Worm (Caenorhabditis elegans): ENCODE results near the gene ras-1.
"Not testable (repeated sequence)": the region's sequence is repeated elsewhere in the genome, so short reads cannot be mapped to it uniquely, and the experiment has no call there.

ras-1 gene

ce11 chrII:12335430-12335829 lies 16.6 kb downstream of the ras-1 start, which contains the start of gene sre-52:
TSS of gene sre-52 (plus strand) at chrII:12335730.
- TF ChIP-seq ceh-39 (tag; optimal IDR thresholded peaks at IDR 0.05), result no peak
- TF ChIP-seq snpc-4 (tag; optimal IDR thresholded peaks at IDR 0.05), result no peak

- no peak for TF ChIP-seq tbx-8 (GFP tag; optimal IDR thresholded peaks at IDR 0.05)
- TF ChIP-seq hlh-1 (tag; optimal IDR thresholded peaks at IDR 0.05), result no peak
- TF ChIP-seq lsy-2 (tag; optimal IDR thresholded peaks at IDR 0.05), result no peak
- TF ChIP-seq mls-2 (tag; optimal IDR thresholded peaks at IDR 0.05), result no peak
- TF ChIP-seq unc-120 (tag; optimal IDR thresholded peaks at IDR 0.05; ENCODE audit: poor library complexity, severe bottlenecking), result no peak
- no peak for TF ChIP-seq flh-1 (GFP tag; optimal IDR thresholded peaks at IDR 0.05)
- no peak for TF ChIP-seq pha-4 (tag; optimal IDR thresholded peaks at IDR 0.05)
- no peak for TF ChIP-seq mab-5 (tag; optimal IDR thresholded peaks at IDR 0.05)
- TF ChIP-seq nhr-2 (tag; optimal IDR thresholded peaks at IDR 0.05), result no peak
These were observed 19.4 kb downstream of the ras-1 start, which contains the start of gene sre-54 for ce11 chrII:12332624-12333023. TSS of gene sre-54 (plus strand) at chrII:12332924.

ce11 chrII:12328994-12329393 lies 23.0 kb downstream of the ras-1 start, which contains the start of gene sre-55:
TSS of gene sre-55 (plus strand) at chrII:12329294.
- TF ChIP-seq unc-62 (GFP tag; optimal IDR thresholded peaks at IDR 0.05), result no peak
- no peak for TF ChIP-seq hlh-1 (tag; optimal IDR thresholded peaks at IDR 0.05)
- TF ChIP-seq blmp-1 (tag; optimal IDR thresholded peaks at IDR 0.05), result no peak

- no peak for TF ChIP-seq blmp-1 (tag; optimal IDR thresholded peaks at IDR 0.05)
- TF ChIP-seq ces-1 (GFP tag; optimal IDR thresholded peaks at IDR 0.05), result no peak
- no peak for TF ChIP-seq nhr-12 (tag; optimal IDR thresholded peaks at IDR 0.05)
- TF ChIP-seq ceh-39 (tag; optimal IDR thresholded peaks at IDR 0.05), result no peak
- no peak for TF ChIP-seq unc-120 (tag; optimal IDR thresholded peaks at IDR 0.05; ENCODE audit: poor library complexity, severe bottlenecking)
- no peak for TF ChIP-seq sptf-1 (tag; optimal IDR thresholded peaks at IDR 0.05)
- no peak for TF ChIP-seq pha-4 (tag; optimal IDR thresholded peaks at IDR 0.05)
- no peak for TF ChIP-seq ceh-43 (GFP tag; optimal IDR thresholded peaks at IDR 0.05)
- TF ChIP-seq nhr-2 (tag; optimal IDR thresholded peaks at IDR 0.05), result no peak
- no peak for TF ChIP-seq ham-2 (GFP tag; optimal IDR thresholded peaks at IDR 0.05)
These were observed 27.9 kb downstream of the ras-1 start, which contains the start of gene sre-56 for ce11 chrII:12324159-12324558. TSS of gene sre-56 (plus strand) at chrII:12324459.

ce11 chrII:12323305-12323704 lies 28.7 kb downstream of the ras-1 start, which contains the start of gene sre-53:
TSS of gene sre-53 (minus strand) at chrII:12323405.
- no peak for TF ChIP-seq drap-1 (GFP tag; optimal IDR thresholded peaks at IDR 0.05)
- TF ChIP-seq ceh-39 (tag; optimal IDR thresholded peaks at IDR 0.05), result no peak
- TF ChIP-seq sptf-1 (tag; optimal IDR thresholded peaks at IDR 0.05), result no peak
- TF ChIP-seq flh-1 (GFP tag; optimal IDR thresholded peaks at IDR 0.05), result no peak
- TF ChIP-seq unc-62 (GFP tag; optimal IDR thresholded peaks at IDR 0.05), result no peak
- no peak for TF ChIP-seq mab-5 (tag; optimal IDR thresholded peaks at IDR 0.05)

- not testable (repeated sequence) for TF ChIP-seq ham-2 (GFP tag; optimal IDR thresholded peaks at IDR 0.05); mls-2 (tag; optimal IDR thresholded peaks at IDR 0.05); unc-120 (tag; optimal IDR thresholded peaks at IDR 0.05; ENCODE audit: poor library complexity, severe bottlenecking)
These were observed 33.5 kb downstream of the ras-1 start, which contains the start of gene sre-49 for ce11 chrII:12318541-12318940. TSS of gene sre-49 (plus strand) at chrII:12318841.

ce11 chrII:12311560-12311959 lies 40.5 kb downstream of the ras-1 start, which contains the start of gene sre-51:
TSS of gene sre-51 (plus strand) at chrII:12311860.
- TF ChIP-seq ces-1 (GFP tag; optimal IDR thresholded peaks at IDR 0.05) (no peak), nhr-2 (tag; optimal IDR thresholded peaks at IDR 0.05) (no peak), mls-2 (tag; optimal IDR thresholded peaks at IDR 0.05) (no peak), lsy-2 (tag; optimal IDR thresholded peaks at IDR 0.05) (no peak), ztf-11 (tag; optimal IDR thresholded peaks at IDR 0.05) (no peak), M03D4.4 (tag; optimal IDR thresholded peaks at IDR 0.05) (no peak), tbx-8 (GFP tag; optimal IDR thresholded peaks at IDR 0.05) (no peak), bed-3 (GFP tag; optimal IDR thresholded peaks at IDR 0.05) (no peak), blmp-1 (tag; optimal IDR thresholded peaks at IDR 0.05) (no peak), unc-62 (GFP tag; optimal IDR thresholded peaks at IDR 0.05) (no peak), elt-3 (tag; optimal IDR thresholded peaks at IDR 0.05) (no peak), mep-1 (tag; optimal IDR thresholded peaks at IDR 0.05) (no peak), hlh-1 (tag; optimal IDR thresholded peaks at IDR 0.05) (no peak), ceh-43 (GFP tag; optimal IDR thresholded peaks at IDR 0.05) (no peak), zip-8 (tag; optimal IDR thresholded peaks at IDR 0.05) (no peak), ceh-83 (GFP tag; optimal IDR thresholded peaks at IDR 0.05) (no peak), unc-120 (tag; optimal IDR thresholded peaks at IDR 0.05; ENCODE audit: poor library complexity, severe bottlenecking) (no peak), lin-13 (tag; optimal IDR thresholded peaks at IDR 0.05) (no peak), flh-1 (GFP tag; optimal IDR thresholded peaks at IDR 0.05) (no peak)
